4 worm cellular contexts compared by ENCODE assay signal in genomic region chrII:1579886-1580285, ce11.
A peak's percentile ranks its signal among the peaks of the same experiment; 100 is the strongest.
TF ChIP-seq lines count a peak whose summit lies in the region.

TSS of gene math-38 (minus strand) at chrII:1579986.

TF ChIP-seq in whole organism, L1 larva, 84 proteins besides CTCF, POLR2A, EP300 and RAD21:
- no peak for TF ChIP-seq fos-1 (tag; optimal IDR thresholded peaks at IDR 0.05; lab: Kevin White, UChicago)
- no peak for TF ChIP-seq lin-39 (tag; optimal IDR thresholded peaks at IDR 0.05; lab: Kevin White, UChicago)
- TF ChIP-seq elt-2 (tag; optimal IDR thresholded peaks at IDR 0.05; lab: Kevin White, UChicago): peak; percentile 22
- no peak for TF ChIP-seq dsc-1 (tag; optimal IDR thresholded peaks at IDR 0.05; lab: Kevin White, UChicago)
- no peak for TF ChIP-seq C16A3.4 (tag; optimal IDR thresholded peaks at IDR 0.05; lab: Kevin White, UChicago)

TF ChIP-seq in whole organism, L3 larva, 47 proteins besides CTCF, POLR2A, EP300 and RAD21:
- TF ChIP-seq elt-2 (tag; optimal IDR thresholded peaks at IDR 0.05; lab: Kevin White, UChicago) (peak; percentile 56), fkh-2 (tag; optimal IDR thresholded peaks at IDR 0.05; lab: Kevin White, UChicago) (no peak)

TF ChIP-seq in whole organism, L4 larva, 104 proteins besides CTCF, POLR2A, EP300 and RAD21:
- TF ChIP-seq unc-39 (tag; optimal IDR thresholded peaks at IDR 0.05; lab: Kevin White, UChicago) (no peak), nhr-28 (tag; optimal IDR thresholded peaks at IDR 0.05; lab: Kevin White, UChicago) (peak; percentile 28), ama-1 (optimal IDR thresholded peaks at IDR 0.05; lab: Kevin White, UChicago) (no peak), mxl-3 (GFP tag; optimal IDR thresholded peaks at IDR 0.05; lab: Kevin White, UChicago) (no peak), dmd-6 (GFP tag; IDR thresholded peaks at IDR 0.05; lab: Robert Waterston, UW) (no peak), hlh-11 (tag; optimal IDR thresholded peaks at IDR 0.05; lab: Kevin White, UChicago) (peak; percentile 16)

TF ChIP-seq in whole organism, young adult, 124 proteins besides CTCF, POLR2A, EP300 and RAD21:
- TF ChIP-seq nhr-80 (tag; optimal IDR thresholded peaks at IDR 0.05; lab: Kevin White, UChicago): peak; percentile 22
- no peak for TF ChIP-seq ztf-3 (GFP tag; optimal IDR thresholded peaks at IDR 0.05; lab: Kevin White, UChicago)
